Worm (Caenorhabditis elegans): ENCODE data around the gene F53C11.1.

The F53C11.1 gene

DNA sequence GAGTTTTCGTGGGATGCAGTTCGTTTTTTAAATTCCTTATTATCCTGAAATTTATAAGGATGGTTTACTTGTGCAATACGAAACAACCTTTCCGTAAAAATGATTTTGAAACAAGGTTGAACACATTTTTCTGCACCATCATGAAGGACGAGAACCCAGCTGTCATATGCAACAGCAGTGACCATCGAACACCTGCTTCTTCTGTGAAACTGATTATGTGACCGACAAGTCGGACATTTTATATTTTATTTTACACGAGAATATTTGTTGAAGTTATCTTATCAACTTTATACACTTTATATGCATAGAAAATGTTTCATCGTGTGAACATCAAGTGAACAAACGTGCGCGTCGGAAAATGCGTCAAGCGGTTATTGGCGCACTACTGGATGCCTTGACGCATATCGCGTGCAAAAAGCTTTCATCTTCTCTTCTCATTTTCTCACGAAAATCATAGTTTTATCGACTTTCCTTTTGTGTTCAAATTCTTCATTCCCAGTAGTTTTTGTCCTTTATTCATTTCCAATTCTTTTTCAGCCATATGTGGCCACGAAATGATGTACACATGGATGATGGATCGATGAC lies 43.3 kb downstream of the F53C11.1 start, which contains the start of gene sel-10:
TSS of gene sel-10 (plus strand) at position 538 of the 585 bp plus-strand sequence.
- TF ChIP-seq rnt-1 (tag; optimal IDR thresholded peaks at IDR 0.05) (peak; percentile 11), ceh-48 (tag; optimal IDR thresholded peaks at IDR 0.05) (peak; percentile 7), nfya-1 (tag; optimal IDR thresholded peaks at IDR 0.05) (peak; percentile 25), ceh-31 (tag; optimal IDR thresholded peaks at IDR 0.05) (peak; percentile 33), pag-3 (tag; optimal IDR thresholded peaks at IDR 0.05; ENCODE audit: borderline replicate concordance) (no peak), tbx-2 (tag; optimal IDR thresholded peaks at IDR 0.05) (peak; percentile 19), ets-4 (tag; optimal IDR thresholded peaks at IDR 0.05) (no peak), elt-2 (tag; optimal IDR thresholded peaks at IDR 0.05) (peak; percentile 41)

DNA sequence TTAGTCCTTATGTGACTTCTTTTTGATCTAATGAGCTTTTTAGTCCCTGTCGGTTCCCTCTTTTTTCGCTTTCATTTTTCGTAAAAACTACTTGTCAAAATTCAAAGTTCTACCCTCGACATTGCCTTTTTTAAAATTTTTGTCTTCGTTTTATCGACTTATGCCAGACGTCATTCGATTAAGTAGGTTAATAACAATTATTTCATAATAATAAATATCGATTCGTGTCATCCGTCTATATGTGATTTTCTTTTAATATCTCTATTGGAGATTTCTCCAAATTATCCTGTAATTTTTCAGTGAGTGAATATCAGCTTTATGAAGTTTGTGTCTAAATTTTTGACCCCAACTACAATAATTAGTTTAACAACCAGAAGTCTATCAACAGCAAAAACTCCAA lies 47.2 kb downstream of the F53C11.1 start, which contains the start of gene hpo-31:
TSS of gene hpo-31 (plus strand) at position 301 of the 400 bp plus-strand sequence.
- TF ChIP-seq T23F11.4 (GFP tag; optimal IDR thresholded peaks at IDR 0.05) (no peak), ztf-16 (tag; optimal IDR thresholded peaks at IDR 0.05) (no peak), hlh-8 (tag; optimal IDR thresholded peaks at IDR 0.05) (no peak), pax-1 (tag; optimal IDR thresholded peaks at IDR 0.05) (no peak), ceh-19 (GFP tag; optimal IDR thresholded peaks at IDR 0.05) (no peak), Y22D7AL.16 (tag; optimal IDR thresholded peaks at IDR 0.05) (no peak), madf-2 (tag; optimal IDR thresholded peaks at IDR 0.05) (no peak), hlh-30 (tag; optimal IDR thresholded peaks at IDR 0.05; ENCODE audit: insufficient read depth) (no peak), syd-9 (tag; optimal IDR thresholded peaks at IDR 0.05) (no peak), pat-9 (tag; optimal IDR thresholded peaks at IDR 0.05) (no peak), tbx-2 (tag; optimal IDR thresholded peaks at IDR 0.05) (no peak), pha-4 (tag; optimal IDR thresholded peaks at IDR 0.05) (no peak)

Measured in whole organism, late embryonic.